Fruit fly (Drosophila melanogaster): ENCODE results near the gene CG31106.

Gene CG31106

dm6 chr3R:25176517-25176916 is 39.6 kb upstream of the CG31106 start:
- TF ChIP-seq CG8301 (tag; optimal IDR thresholded peaks at IDR 0.05), result no peak
- peak; percentile 12 for TF ChIP-seq CG15710 (tag; optimal IDR thresholded peaks at IDR 0.05)
- TF ChIP-seq CG8159 (tag; optimal IDR thresholded peaks at IDR 0.05), result peak; percentile 21
- TF ChIP-seq D1 (tag; optimal IDR thresholded peaks at IDR 0.05), result no peak
- TF ChIP-seq CG10348 (GFP tag; IDR thresholded peaks at IDR 0.05), result no peak

DNA sequence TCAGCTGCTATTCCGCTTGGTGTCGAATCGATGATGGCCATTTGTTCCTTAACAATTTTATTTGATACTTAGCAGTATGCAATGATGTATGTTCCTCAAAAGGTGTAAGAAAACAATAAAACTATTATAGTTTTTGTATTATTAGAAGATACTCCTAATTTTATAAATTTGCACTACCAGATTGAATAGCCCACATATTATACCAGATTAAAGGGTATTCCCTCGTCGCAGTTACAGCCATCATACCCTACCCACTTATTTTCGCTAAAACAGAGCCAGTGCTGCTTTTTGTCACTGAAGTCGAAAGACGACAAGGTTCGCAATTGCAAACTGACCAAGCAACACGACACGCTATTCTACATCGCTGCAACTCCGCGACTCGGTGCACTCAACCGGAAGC is 38.7 kb upstream of the CG31106 start:
- TF ChIP-seq Pif1A (GFP tag; optimal IDR thresholded peaks at IDR 0.05) (no peak), fd96Ca (GFP tag; IDR thresholded peaks at IDR 0.05) (no peak), CG8159 (tag; optimal IDR thresholded peaks at IDR 0.05) (no peak), CG12605 (GFP tag; IDR thresholded peaks at IDR 0.05) (no peak), CG4496 (GFP tag; IDR thresholded peaks at IDR 0.05) (no peak), CG10348 (GFP tag; IDR thresholded peaks at IDR 0.05) (no peak)

dm6 chr3R:25178521-25178920 is 37.6 kb upstream of the CG31106 start:
- TF ChIP-seq Ets98B (GFP tag; IDR thresholded peaks at IDR 0.05) (peak; percentile 27; the same call in 1 of the 2 replicates), CG8301 (tag; optimal IDR thresholded peaks at IDR 0.05) (peak; percentile 41), rn (GFP tag; IDR thresholded peaks at IDR 0.05) (peak; percentile 47), CG12605 (GFP tag; IDR thresholded peaks at IDR 0.05) (no peak), CG17806 (tag; optimal IDR thresholded peaks at IDR 0.05) (peak; percentile 74), Pif1A (GFP tag; optimal IDR thresholded peaks at IDR 0.05) (peak; percentile 73), CG8159 (tag; optimal IDR thresholded peaks at IDR 0.05) (peak; percentile 83), CG13204 (GFP tag; optimal IDR thresholded peaks at IDR 0.05) (peak; percentile 66), D1 (tag; optimal IDR thresholded peaks at IDR 0.05) (no peak), CG15710 (tag; optimal IDR thresholded peaks at IDR 0.05) (peak; percentile 84), CG4496 (GFP tag; IDR thresholded peaks at IDR 0.05) (peak; percentile 39; the same call in 1 of the 3 replicates), CG9948 (tag; optimal IDR thresholded peaks at IDR 0.05) (peak; percentile 69), CG32121 (GFP tag; IDR thresholded peaks at IDR 0.05) (no peak), CG34367 (tag; optimal IDR thresholded peaks at IDR 0.05) (peak; percentile 75), Pif1B (GFP tag; optimal IDR thresholded peaks at IDR 0.05) (peak; percentile 63), CG14655 (GFP tag; optimal IDR thresholded peaks at IDR 0.05) (peak; percentile 51), EcR (GFP tag; optimal IDR thresholded peaks at IDR 0.05) (no peak), gl (tag; optimal IDR thresholded peaks at IDR 0.05) (peak; percentile 17), Snoo (tag; optimal IDR thresholded peaks at IDR 0.05) (peak; percentile 29), fd96Ca (GFP tag; IDR thresholded peaks at IDR 0.05) (peak; percentile 42; the same call in 1 of the 3 replicates), CG10348 (GFP tag; IDR thresholded peaks at IDR 0.05) (no peak)

DNA sequence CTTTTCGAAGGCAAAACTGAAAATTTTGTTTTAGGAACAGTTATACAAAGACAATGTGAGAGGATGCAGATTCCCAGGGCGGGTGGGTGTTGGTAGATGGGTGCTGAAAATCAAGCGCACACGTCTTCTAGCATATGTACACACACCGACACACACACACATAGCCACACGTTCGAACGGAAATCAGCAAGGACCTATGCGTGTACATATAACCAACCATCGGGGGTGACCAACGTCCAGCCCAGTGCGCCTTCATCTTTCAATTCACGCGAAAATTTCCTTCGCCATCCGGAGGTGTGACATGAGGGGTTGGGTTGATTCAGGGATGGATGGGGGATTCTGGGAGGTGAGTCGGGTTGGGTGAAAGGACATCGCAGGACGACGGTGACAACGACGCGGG is 34.7 kb upstream of the CG31106 start:
- TF ChIP-seq EcR (GFP tag; optimal IDR thresholded peaks at IDR 0.05), result no peak
- no peak for TF ChIP-seq CG15710 (tag; optimal IDR thresholded peaks at IDR 0.05)
- no peak for TF ChIP-seq CG32121 (GFP tag; IDR thresholded peaks at IDR 0.05)
- no peak for TF ChIP-seq CG17806 (tag; optimal IDR thresholded peaks at IDR 0.05)
- TF ChIP-seq CG13204 (GFP tag; optimal IDR thresholded peaks at IDR 0.05), result no peak
- TF ChIP-seq Pif1A (GFP tag; optimal IDR thresholded peaks at IDR 0.05), result no peak
- no peak for TF ChIP-seq Ets98B (GFP tag; IDR thresholded peaks at IDR 0.05)
- no peak for TF ChIP-seq CG14655 (GFP tag; optimal IDR thresholded peaks at IDR 0.05)
- TF ChIP-seq D1 (tag; optimal IDR thresholded peaks at IDR 0.05), result no peak
- no peak for TF ChIP-seq CG4496 (GFP tag; IDR thresholded peaks at IDR 0.05)
- TF ChIP-seq CG9948 (tag; optimal IDR thresholded peaks at IDR 0.05), result no peak
- no peak for TF ChIP-seq Pif1B (GFP tag; optimal IDR thresholded peaks at IDR 0.05)
- no peak for TF ChIP-seq CG34367 (tag; optimal IDR thresholded peaks at IDR 0.05)
- no peak for TF ChIP-seq CG10348 (GFP tag; IDR thresholded peaks at IDR 0.05)
- no peak for TF ChIP-seq CG8301 (tag; optimal IDR thresholded peaks at IDR 0.05)
- no peak for TF ChIP-seq Snoo (tag; optimal IDR thresholded peaks at IDR 0.05)
- no peak for TF ChIP-seq gl (tag; optimal IDR thresholded peaks at IDR 0.05)
- no peak for TF ChIP-seq rn (GFP tag; IDR thresholded peaks at IDR 0.05)
- TF ChIP-seq CG12605 (GFP tag; IDR thresholded peaks at IDR 0.05), result no peak
- TF ChIP-seq CG8159 (tag; optimal IDR thresholded peaks at IDR 0.05), result no peak

- TF ChIP-seq gl (tag; optimal IDR thresholded peaks at IDR 0.05), result no peak
- 0 out of 3 replicates have a peak, but pooled peaks have one; percentile 17 for TF ChIP-seq fd96Ca (GFP tag; IDR thresholded peaks at IDR 0.05)
- peak; percentile 68 for TF ChIP-seq CG15710 (tag; optimal IDR thresholded peaks at IDR 0.05)
- peak; percentile 51 for TF ChIP-seq CG17806 (tag; optimal IDR thresholded peaks at IDR 0.05)
- no peak for TF ChIP-seq Ets98B (GFP tag; IDR thresholded peaks at IDR 0.05)
- TF ChIP-seq CG4496 (GFP tag; IDR thresholded peaks at IDR 0.05), result no peak
- TF ChIP-seq CG9948 (tag; optimal IDR thresholded peaks at IDR 0.05), result peak; percentile 61
- TF ChIP-seq CG12605 (GFP tag; IDR thresholded peaks at IDR 0.05), result peak; percentile 24; the same call in 1 of the 2 replicates
- no peak for TF ChIP-seq D1 (tag; optimal IDR thresholded peaks at IDR 0.05)
- TF ChIP-seq rn (GFP tag; IDR thresholded peaks at IDR 0.05), result no peak
- TF ChIP-seq CG10348 (GFP tag; IDR thresholded peaks at IDR 0.05), result no peak
- no peak for TF ChIP-seq Pif1B (GFP tag; optimal IDR thresholded peaks at IDR 0.05)
- TF ChIP-seq Pif1A (GFP tag; optimal IDR thresholded peaks at IDR 0.05), result no peak
- no peak for TF ChIP-seq Snoo (tag; optimal IDR thresholded peaks at IDR 0.05)
- TF ChIP-seq CG32121 (GFP tag; IDR thresholded peaks at IDR 0.05), result no peak
- peak; percentile 71 for TF ChIP-seq CG8159 (tag; optimal IDR thresholded peaks at IDR 0.05)
- TF ChIP-seq CG14655 (GFP tag; optimal IDR thresholded peaks at IDR 0.05), result peak; percentile 16
- peak; percentile 39 for TF ChIP-seq CG34367 (tag; optimal IDR thresholded peaks at IDR 0.05)
- TF ChIP-seq EcR (GFP tag; optimal IDR thresholded peaks at IDR 0.05), result peak; percentile 38
- peak; percentile 53 for TF ChIP-seq CG13204 (GFP tag; optimal IDR thresholded peaks at IDR 0.05)
- no peak for TF ChIP-seq CG8301 (tag; optimal IDR thresholded peaks at IDR 0.05)
These were observed 32.3 kb upstream of the CG31106 start, which contains the start of gene dan for dm6 chr3R:25183484-25184442. Gene dan, plus strand, starts transcription at chr3R:25184383.

Data from whole organism, pupa.